In genomic region chrX:19773734-19774702, dm6 we compare ENCODE assay signal across 1 fruit fly cellular context.
TF ChIP-seq lines count a peak whose summit lies in the region.

No protein-coding gene starts in this region.

TF ChIP-seq in whole organism, embryonic, 481 proteins besides CTCF, POLR2A, EP300 and RAD21 (continued from another document):
- peak; percentile 79 for TF ChIP-seq psq (GFP tag; optimal IDR thresholded peaks at IDR 0.05; lab: Kevin White, UChicago)
- TF ChIP-seq hbn (GFP tag; IDR thresholded peaks at IDR 0.05; lab: Robert Waterston, UW; ENCODE audit: partially characterized antibody), result no peak
- TF ChIP-seq wdn (GFP tag; IDR thresholded peaks at IDR 0.05; lab: Robert Waterston, UW), result no peak
- peak; percentile 55 for TF ChIP-seq ATbp (GFP tag; optimal IDR thresholded peaks at IDR 0.05; lab: Kevin White, UChicago)
- 0 out of 2 replicates have a peak, but pooled peaks have one; percentile 21 for TF ChIP-seq Adf1 (GFP tag; IDR thresholded peaks at IDR 0.05; lab: Robert Waterston, UW)
- no peak for TF ChIP-seq tin (GFP tag; optimal IDR thresholded peaks at IDR 0.05; lab: Kevin White, UChicago)
- no peak for TF ChIP-seq Hsf (GFP tag; optimal IDR thresholded peaks at IDR 0.05; lab: Kevin White, UChicago)
- peak; percentile 44 for TF ChIP-seq Deaf1 (tag; optimal IDR thresholded peaks at IDR 0.05; lab: Kevin White, UChicago)
- TF ChIP-seq CG16815 (GFP tag; optimal IDR thresholded peaks at IDR 0.05; lab: Kevin White, UChicago), result no peak
- no peak for TF ChIP-seq Dp (GFP tag; optimal IDR thresholded peaks at IDR 0.05; lab: Kevin White, UChicago)
- TF ChIP-seq sob (GFP tag; IDR thresholded peaks at IDR 0.05; lab: Robert Waterston, UW), result no peak
- no peak for TF ChIP-seq bowl (GFP tag; IDR thresholded peaks at IDR 0.05; lab: Robert Waterston, UW)
- peak; percentile 50 for TF ChIP-seq CG11504 (tag; optimal IDR thresholded peaks at IDR 0.05; lab: Kevin White, UChicago)
- TF ChIP-seq cato (GFP tag; optimal IDR thresholded peaks at IDR 0.05; lab: Kevin White, UChicago; ENCODE audit: borderline replicate concordance), result no peak
- TF ChIP-seq CG12744 (GFP tag; optimal IDR thresholded peaks at IDR 0.05; lab: Kevin White, UChicago), result no peak
- TF ChIP-seq CG34224 (GFP tag; IDR thresholded peaks at IDR 0.05; lab: Robert Waterston, UW; ENCODE audit: partially characterized antibody), result no peak
- TF ChIP-seq prd (optimal IDR thresholded peaks at IDR 0.05; lab: Kevin White, UChicago), result no peak
- no peak for TF ChIP-seq prd (GFP tag; IDR thresholded peaks at IDR 0.05; lab: Robert Waterston, UW)
- no peak for TF ChIP-seq Ada2b (GFP tag; IDR thresholded peaks at IDR 0.05; lab: Robert Waterston, UW)
- TF ChIP-seq Oli (tag; optimal IDR thresholded peaks at IDR 0.05; lab: Kevin White, UChicago), result no peak
- no peak for TF ChIP-seq CG12071 (GFP tag; optimal IDR thresholded peaks at IDR 0.05; lab: Kevin White, UChicago)
- TF ChIP-seq CG13894 (tag; optimal IDR thresholded peaks at IDR 0.05; lab: Kevin White, UChicago), result no peak
- no peak for TF ChIP-seq fd102C (GFP tag; optimal IDR thresholded peaks at IDR 0.05; lab: Kevin White, UChicago)
- no peak for TF ChIP-seq cad (GFP tag; optimal IDR thresholded peaks at IDR 0.05; lab: Kevin White, UChicago)
- TF ChIP-seq CG6654 (GFP tag; optimal IDR thresholded peaks at IDR 0.05; lab: Kevin White, UChicago), result no peak
- TF ChIP-seq pros (GFP tag; optimal IDR thresholded peaks at IDR 0.05; lab: Kevin White, UChicago), result peak; percentile 93
- TF ChIP-seq twi (tag; optimal IDR thresholded peaks at IDR 0.05; lab: Kevin White, UChicago), result peak; percentile 89
- TF ChIP-seq Meics (GFP tag; optimal IDR thresholded peaks at IDR 0.05; lab: Kevin White, UChicago), result no peak
- TF ChIP-seq dpn (GFP tag; optimal IDR thresholded peaks at IDR 0.05; lab: Kevin White, UChicago), result no peak
- no peak for TF ChIP-seq sc (optimal IDR thresholded peaks at IDR 0.05; lab: Kevin White, UChicago)
- no peak for TF ChIP-seq sc (GFP tag; optimal IDR thresholded peaks at IDR 0.05; lab: Kevin White, UChicago)
- no peak for TF ChIP-seq CG2129 (GFP tag; IDR thresholded peaks at IDR 0.05; lab: Robert Waterston, UW; ENCODE audit: partially characterized antibody)
- TF ChIP-seq CG17361 (GFP tag; IDR thresholded peaks at IDR 0.05; lab: Robert Waterston, UW), result no peak
- no peak for TF ChIP-seq CG1602 (GFP tag; optimal IDR thresholded peaks at IDR 0.05; lab: Kevin White, UChicago)
- TF ChIP-seq NC2β (GFP tag; optimal IDR thresholded peaks at IDR 0.05; lab: Kevin White, UChicago), result no peak
- 0 out of 2 replicates have a peak, but pooled peaks have one; percentile 12 for TF ChIP-seq sna (GFP tag; IDR thresholded peaks at IDR 0.05; lab: Robert Waterston, UW; ENCODE audit: partially characterized antibody)
- no peak for TF ChIP-seq ci (GFP tag; IDR thresholded peaks at IDR 0.05; lab: Robert Waterston, UW)
- TF ChIP-seq CG8924 (tag; optimal IDR thresholded peaks at IDR 0.05; lab: Kevin White, UChicago), result no peak
- TF ChIP-seq CG15073 (GFP tag; optimal IDR thresholded peaks at IDR 0.05; lab: Kevin White, UChicago), result no peak
- TF ChIP-seq odd (GFP tag; optimal IDR thresholded peaks at IDR 0.05; lab: Kevin White, UChicago), result no peak
- no peak for TF ChIP-seq gfzf (GFP tag; optimal IDR thresholded peaks at IDR 0.05; lab: Kevin White, UChicago)
- no peak for TF ChIP-seq CG7963 (GFP tag; IDR thresholded peaks at IDR 0.05; lab: Robert Waterston, UW; ENCODE audit: partially characterized antibody)
- TF ChIP-seq ttk (GFP tag; IDR thresholded peaks at IDR 0.05; lab: Robert Waterston, UW), result no peak
- TF ChIP-seq E2f2 (GFP tag; IDR thresholded peaks at IDR 0.05; lab: Robert Waterston, UW), result no peak
- TF ChIP-seq ewg (GFP tag; optimal IDR thresholded peaks at IDR 0.05; lab: Kevin White, UChicago), result no peak
- TF ChIP-seq al (GFP tag; IDR thresholded peaks at IDR 0.05; lab: Robert Waterston, UW), result no peak
- no peak for TF ChIP-seq pnt (GFP tag; optimal IDR thresholded peaks at IDR 0.05; lab: Kevin White, UChicago)
- no peak for TF ChIP-seq slbo (GFP tag; IDR thresholded peaks at IDR 0.05; lab: Robert Waterston, UW)
- TF ChIP-seq pzg (GFP tag; optimal IDR thresholded peaks at IDR 0.05; lab: Kevin White, UChicago), result no peak
- no peak for TF ChIP-seq trem (tag; optimal IDR thresholded peaks at IDR 0.05; lab: Kevin White, UChicago)
- TF ChIP-seq pum (GFP tag; optimal IDR thresholded peaks at IDR 0.05; lab: Kevin White, UChicago), result no peak
- no peak for TF ChIP-seq CG4707 (GFP tag; optimal IDR thresholded peaks at IDR 0.05; lab: Kevin White, UChicago)
- no peak for TF ChIP-seq Ravus (GFP tag; IDR thresholded peaks at IDR 0.05; lab: Robert Waterston, UW)
- no peak for TF ChIP-seq eyg (GFP tag; optimal IDR thresholded peaks at IDR 0.05; lab: Kevin White, UChicago)
- no peak for TF ChIP-seq CG4404 (GFP tag; IDR thresholded peaks at IDR 0.05; lab: Robert Waterston, UW)
- TF ChIP-seq gt (GFP tag; IDR thresholded peaks at IDR 0.05; lab: Robert Waterston, UW), result no peak
- TF ChIP-seq lola (GFP tag; optimal IDR thresholded peaks at IDR 0.05; lab: Kevin White, UChicago), result no peak
- TF ChIP-seq Awh (GFP tag; IDR thresholded peaks at IDR 0.05; lab: Robert Waterston, UW), result no peak
- TF ChIP-seq CG4360 (GFP tag; IDR thresholded peaks at IDR 0.05; lab: Robert Waterston, UW), result peak; percentile 97
- TF ChIP-seq Taf1 (GFP tag; IDR thresholded peaks at IDR 0.05; lab: Robert Waterston, UW), result no peak
- peak; percentile 92 for TF ChIP-seq crol (GFP tag; IDR thresholded peaks at IDR 0.05; lab: Robert Waterston, UW)
- TF ChIP-seq dmrt99B (tag; optimal IDR thresholded peaks at IDR 0.05; lab: Kevin White, UChicago), result no peak
- no peak for TF ChIP-seq CG3163 (GFP tag; optimal IDR thresholded peaks at IDR 0.05; lab: Kevin White, UChicago)
- peak; percentile 24 for TF ChIP-seq Med (GFP tag; lab: Kevin White, UChicago)
- TF ChIP-seq z (GFP tag; IDR thresholded peaks at IDR 0.05; lab: Robert Waterston, UW), result no peak
- TF ChIP-seq knrl (GFP tag; IDR thresholded peaks at IDR 0.05; lab: Robert Waterston, UW; ENCODE audit: partially characterized antibody), result no peak
- no peak for TF ChIP-seq pho (GFP tag; optimal IDR thresholded peaks at IDR 0.05; lab: Kevin White, UChicago)
- no peak for TF ChIP-seq abd-A (tag; optimal IDR thresholded peaks at IDR 0.05; lab: Kevin White, UChicago)
- no peak for TF ChIP-seq crp (GFP tag; optimal IDR thresholded peaks at IDR 0.05; lab: Kevin White, UChicago)
- TF ChIP-seq zf30C (GFP tag; optimal IDR thresholded peaks at IDR 0.05; lab: Kevin White, UChicago), result no peak
- TF ChIP-seq ro (GFP tag; IDR thresholded peaks at IDR 0.05; lab: Robert Waterston, UW), result no peak
- TF ChIP-seq ato (GFP tag; IDR thresholded peaks at IDR 0.05; lab: Robert Waterston, UW; ENCODE audit: partially characterized antibody), result no peak
- no peak for TF ChIP-seq zfh1 (GFP tag; IDR thresholded peaks at IDR 0.05; lab: Robert Waterston, UW)
- peak; percentile 49 for TF ChIP-seq CG1832 (GFP tag; optimal IDR thresholded peaks at IDR 0.05; lab: Kevin White, UChicago)
- TF ChIP-seq CG30431 (GFP tag; optimal IDR thresholded peaks at IDR 0.05; lab: Kevin White, UChicago), result no peak
- TF ChIP-seq CG6272 (GFP tag; IDR thresholded peaks at IDR 0.05; lab: Robert Waterston, UW), result no peak
- TF ChIP-seq ERR (GFP tag; optimal IDR thresholded peaks at IDR 0.05; lab: Kevin White, UChicago), result no peak
- TF ChIP-seq CG9932 (GFP tag; IDR thresholded peaks at IDR 0.05; lab: Robert Waterston, UW), result 0 out of 2 replicates have a peak, but pooled peaks have one; percentile 23
- TF ChIP-seq cg (GFP tag; optimal IDR thresholded peaks at IDR 0.05; lab: Kevin White, UChicago), result peak; percentile 77
- no peak for TF ChIP-seq Camta (GFP tag; optimal IDR thresholded peaks at IDR 0.05; lab: Kevin White, UChicago)
- TF ChIP-seq D19B (GFP tag; optimal IDR thresholded peaks at IDR 0.05; lab: Kevin White, UChicago), result no peak
- no peak for TF ChIP-seq Bgb (GFP tag; IDR thresholded peaks at IDR 0.05; lab: Robert Waterston, UW; ENCODE audit: partially characterized antibody)
- no peak for TF ChIP-seq ken (GFP tag; IDR thresholded peaks at IDR 0.05; lab: Robert Waterston, UW)
- TF ChIP-seq CG9609 (GFP tag; optimal IDR thresholded peaks at IDR 0.05; lab: Kevin White, UChicago), result no peak
- TF ChIP-seq CG2202 (tag; optimal IDR thresholded peaks at IDR 0.05; lab: Kevin White, UChicago), result no peak
- peak; percentile 64 for TF ChIP-seq CG15479 (GFP tag; optimal IDR thresholded peaks at IDR 0.05; lab: Kevin White, UChicago)
